Worm (Caenorhabditis elegans) whole organism, L1 larva: ENCODE measurements around the gene M02B7.2.

Source experiments
- blmp-1 ChIP-seq: fragments of 150-350 bp; optimal IDR thresholded peaks from 2 replicates; lab custom pipeline; 2014; ENCODE audit warnings: missing biosample characterization, missing genetic modification characterization
- ceh-8 ChIP-seq: fragments of 200-800 bp; sonication (Bioruptor generic); optimal IDR thresholded peaks from 2 replicates; lab custom pipeline; 2018; ENCODE audit warnings: mild to moderate bottlenecking, missing genetic modification characterization, moderate library complexity, missing compliant biosample characterization
- ceh-90 ChIP-seq: sonication (generic microtip); optimal IDR thresholded peaks from 2 replicates; lab custom pipeline; 2016; ENCODE audit warnings: missing genetic modification characterization, missing compliant biosample characterization
- ces-1 ChIP-seq: fragments of 150-350 bp; optimal IDR thresholded peaks from 2 replicates; lab custom pipeline; 2014; ENCODE audit warnings: missing biosample characterization, missing genetic modification reagents, missing genetic modification characterization
- dpl-1 ChIP-seq, 3 experiments: fragments of 150-350 bp in 2 of 3; sonication (generic microtip) in 1 of 3; optimal IDR thresholded peaks; 2 replicates each; lab custom pipeline; 2014 to 2017; ENCODE audit warnings: missing biosample characterization in 3 of 3, missing genetic modification characterization in 3 of 3, missing genetic modification reagents in 3 of 3
- efl-1 ChIP-seq, 4 experiments: fragments of 150-350 bp; optimal IDR thresholded peaks in 3 of 4; peaks in 1 of 4; 1 replicate in 1 of 4; 2 replicates in 3 of 4; lab custom pipeline; 2014; ENCODE audit warnings: missing biosample characterization in 2 of 4, missing genetic modification characterization in 2 of 4, missing genetic modification reagents in 2 of 4
- efl-3 ChIP-seq: fragments of 200-800 bp; sonication (Bioruptor generic); optimal IDR thresholded peaks from 2 replicates; lab custom pipeline; 2018; ENCODE audit warnings: mild to moderate bottlenecking, missing genetic modification characterization, missing compliant biosample characterization
- egl-27 ChIP-seq, 2 experiments: fragments of 150-350 bp in 1 of 2; sonication (generic microtip); optimal IDR thresholded peaks; 3 replicates each; lab custom pipeline; 2017 to 2018; ENCODE audit warnings: missing biosample characterization in 2 of 2, missing genetic modification characterization in 2 of 2, missing genetic modification reagents in 2 of 2
- elt-3 ChIP-seq, 6 experiments: fragments of 150-350 bp in 1 of 6; sonication (generic microtip); optimal IDR thresholded peaks; 2 replicates each; lab custom pipeline; 2017 to 2018; ENCODE audit warnings: missing biosample characterization in 6 of 6, missing genetic modification characterization in 6 of 6, inconsistent platforms in 1 of 6
- ets-5 ChIP-seq: fragments of 200-800 bp; sonication (Bioruptor generic); IDR thresholded peaks from 2 replicates; pipeline ENCODE4 v1.3.6; 2022; ENCODE audit warnings: missing genetic modification characterization, missing compliant biosample characterization
- fkh-10 ChIP-seq: sonication (generic microtip); optimal IDR thresholded peaks from 2 replicates; lab custom pipeline; 2017; ENCODE audit warnings: missing biosample characterization, missing genetic modification reagents, missing genetic modification characterization
- fkh-4 ChIP-seq: sonication (generic microtip); optimal IDR thresholded peaks from 2 replicates; lab custom pipeline; 2016; ENCODE audit warnings: missing compliant biosample characterization, missing genetic modification characterization, borderline replicate concordance
- fkh-8 ChIP-seq: sonication (generic microtip); optimal IDR thresholded peaks from 2 replicates; lab custom pipeline; 2016; ENCODE audit warnings: mild to moderate bottlenecking, missing genetic modification characterization, missing compliant biosample characterization
- fos-1 ChIP-seq: fragments of 150-350 bp; optimal IDR thresholded peaks from 2 replicates; lab custom pipeline; 2014; ENCODE audit warnings: missing biosample characterization, missing genetic modification characterization
- hlh-4 ChIP-seq: sonication (generic microtip); optimal IDR thresholded peaks from 2 replicates; lab custom pipeline; 2016; ENCODE audit warnings: mild to moderate bottlenecking, missing genetic modification characterization, missing compliant biosample characterization
- lin-13 ChIP-seq: fragments of 150-350 bp; optimal IDR thresholded peaks from 2 replicates; lab custom pipeline; 2014; ENCODE audit warnings: missing biosample characterization, missing genetic modification reagents, missing genetic modification characterization
- lin-15B ChIP-seq: fragments of 150-350 bp; sonication (generic microtip); optimal IDR thresholded peaks from 3 replicates; lab custom pipeline; 2014; ENCODE audit warnings: missing biosample characterization, missing genetic modification characterization
- lin-35 ChIP-seq, 2 experiments: fragments of 150-350 bp; optimal IDR thresholded peaks; 2 replicates each; lab custom pipeline; 2014; ENCODE audit warnings: missing biosample characterization in 2 of 2, missing genetic modification characterization in 2 of 2, missing genetic modification reagents in 2 of 2
- lin-39 ChIP-seq: fragments of 150-350 bp; optimal IDR thresholded peaks from 2 replicates; lab custom pipeline; 2014; ENCODE audit warnings: missing biosample characterization, missing genetic modification reagents, missing genetic modification characterization
- lir-3 ChIP-seq: sonication (generic microtip); optimal IDR thresholded peaks from 2 replicates; lab custom pipeline; 2016; ENCODE audit warnings: mild to moderate bottlenecking, missing genetic modification characterization, moderate library complexity, missing compliant biosample characterization; ENCODE audit not compliant: poor library complexity
- mab-9 ChIP-seq: fragments of 200-800 bp; sonication (Bioruptor generic); IDR thresholded peaks from 2 replicates; pipeline ENCODE4 v1.3.6; 2022; ENCODE audit warnings: missing genetic modification reagents, missing genetic modification characterization, missing compliant biosample characterization
- mdl-1 ChIP-seq, 2 experiments: fragments of 150-350 bp; optimal IDR thresholded peaks; 2 replicates each; lab custom pipeline; 2014 to 2017; ENCODE audit warnings: missing biosample characterization in 2 of 2, missing genetic modification characterization in 2 of 2, inconsistent platforms in 1 of 2
- nhr-12 ChIP-seq: sonication (generic microtip); optimal IDR thresholded peaks from 2 replicates; lab custom pipeline; 2017; ENCODE audit warnings: missing biosample characterization, missing genetic modification characterization
- nhr-85 ChIP-seq: sonication (generic microtip); peaks from one replicate; lab custom pipeline; 2016; ENCODE audit warnings: missing genetic modification characterization, inconsistent platforms, missing compliant biosample characterization
- nhr-90 ChIP-seq: sonication (generic microtip); optimal IDR thresholded peaks from 2 replicates; lab custom pipeline; 2016; ENCODE audit warnings: mild to moderate bottlenecking, missing genetic modification characterization, missing compliant biosample characterization; ENCODE audit not compliant: poor library complexity
- rnt-1 ChIP-seq: sonication (generic microtip); optimal IDR thresholded peaks from 2 replicates; lab custom pipeline; 2016; ENCODE audit warnings: mild to moderate bottlenecking, missing genetic modification characterization, moderate library complexity, missing compliant biosample characterization
- skn-1 ChIP-seq: fragments of 150-350 bp; optimal IDR thresholded peaks from 2 replicates; lab custom pipeline; 2014; ENCODE audit warnings: missing biosample characterization, missing genetic modification characterization
- snpc-4 ChIP-seq: fragments of 150-350 bp; optimal IDR thresholded peaks from 2 replicates; lab custom pipeline; 2014; ENCODE audit warnings: missing biosample characterization, missing genetic modification characterization
- snu-23 ChIP-seq: sonication (generic microtip); optimal IDR thresholded peaks from 2 replicates; lab custom pipeline; 2016; ENCODE audit warnings: missing genetic modification characterization, missing compliant biosample characterization
- sptf-1 ChIP-seq: fragments of 150-350 bp; optimal IDR thresholded peaks from 2 replicates; lab custom pipeline; 2014; ENCODE audit warnings: missing biosample characterization, missing genetic modification characterization
- tbx-2 ChIP-seq: sonication (generic microtip); optimal IDR thresholded peaks from 2 replicates; lab custom pipeline; 2016; ENCODE audit warnings: missing genetic modification characterization, missing compliant biosample characterization
- unc-30 ChIP-seq: sonication (generic microtip); optimal IDR thresholded peaks from 2 replicates; lab custom pipeline; 2017; ENCODE audit warnings: missing biosample characterization, missing genetic modification characterization
- zip-4 ChIP-seq: fragments of 200-800 bp; sonication (Bioruptor generic); optimal IDR thresholded peaks from 2 replicates; lab custom pipeline; 2018; ENCODE audit warnings: mild to moderate bottlenecking, missing genetic modification characterization, moderate library complexity, missing compliant biosample characterization

The M02B7.2 gene

DNA sequence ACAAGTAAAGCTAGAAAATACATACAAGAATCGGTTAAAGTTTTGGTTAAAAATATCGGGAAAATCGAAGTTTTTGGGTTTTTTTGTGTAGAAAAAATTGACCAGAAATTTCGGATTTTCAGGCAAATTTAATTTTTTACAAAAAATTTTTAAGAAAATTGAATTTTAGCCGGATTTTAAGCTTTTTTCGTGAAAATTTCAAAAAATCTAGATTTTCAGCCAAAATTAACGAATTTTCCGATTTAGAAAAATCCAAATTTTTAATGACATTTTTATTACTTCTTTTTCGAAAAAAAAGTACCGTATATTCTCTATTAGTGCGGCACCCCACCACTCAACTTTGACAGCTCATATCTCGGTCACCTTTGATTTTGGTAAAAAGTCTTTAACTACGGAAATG, 2.4 kb upstream of the M02B7.2 start, which contains the start of gene osm-3:
Gene osm-3 (minus strand): TSS at position 101 of the 400 bp plus-strand sequence.
- no peak for TF ChIP-seq zip-4 (GFP tag; lab: Kevin White, UChicago)
- no peak for TF ChIP-seq tbx-2 (tag; lab: Kevin White, UChicago)
- TF ChIP-seq skn-1 (tag; lab: Kevin White, UChicago), result no peak
- no peak for TF ChIP-seq elt-3 (tag; optimal IDR thresholded peaks at IDR 0.05; lab: Kevin White, UChicago)
- TF ChIP-seq efl-3 (GFP tag; lab: Kevin White, UChicago), result no peak
- TF ChIP-seq fkh-10, result no peak
- no peak for TF ChIP-seq nhr-85 (tag; lab: Kevin White, UChicago)

DNA sequence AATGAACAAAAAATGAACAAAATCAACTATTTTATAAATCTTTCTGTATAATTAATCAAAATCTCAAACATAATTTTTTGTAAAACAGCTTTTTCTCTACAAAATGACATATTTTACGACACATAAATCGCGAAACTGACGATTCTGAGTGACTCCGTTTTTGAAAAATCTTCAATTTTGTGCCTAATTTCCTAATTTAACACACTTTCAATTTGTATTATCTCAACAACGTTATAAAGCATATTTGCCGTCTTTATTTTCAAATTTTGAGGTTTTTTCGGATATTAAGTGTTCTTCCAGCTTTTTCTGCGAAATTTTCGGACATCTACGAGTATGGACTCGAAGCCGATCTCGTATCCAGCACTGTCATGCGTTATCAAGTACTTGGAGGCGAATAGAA, 1.8 kb downstream of the M02B7.2 start, which contains the start of gene fbxc-47:
Gene fbxc-47 (plus strand): TSS at position 301 of the 400 bp plus-strand sequence.
- TF ChIP-seq dpl-1 (GFP tag; optimal IDR thresholded peaks at IDR 0.05; lab: Kevin White, UChicago) (no peak), mdl-1 (tag; optimal IDR thresholded peaks at IDR 0.05; lab: Kevin White, UChicago) (no peak), hlh-4 (tag; lab: Kevin White, UChicago) (no peak), tbx-2 (tag; lab: Kevin White, UChicago) (no peak), nhr-90 (tag; lab: Kevin White, UChicago) (no peak), lin-35 (GFP tag; optimal IDR thresholded peaks at IDR 0.05; lab: Kevin White, UChicago) (no peak), snu-23 (GFP tag; lab: Kevin White, UChicago) (no peak), lir-3 (tag; lab: Kevin White, UChicago) (no peak), ces-1 (GFP tag; lab: Kevin White, UChicago) (no peak), mab-9 (GFP tag; lab: Robert Waterston, UW) (no peak)
- TF ChIP-seq, all 84 proteins: peak for 0

DNA sequence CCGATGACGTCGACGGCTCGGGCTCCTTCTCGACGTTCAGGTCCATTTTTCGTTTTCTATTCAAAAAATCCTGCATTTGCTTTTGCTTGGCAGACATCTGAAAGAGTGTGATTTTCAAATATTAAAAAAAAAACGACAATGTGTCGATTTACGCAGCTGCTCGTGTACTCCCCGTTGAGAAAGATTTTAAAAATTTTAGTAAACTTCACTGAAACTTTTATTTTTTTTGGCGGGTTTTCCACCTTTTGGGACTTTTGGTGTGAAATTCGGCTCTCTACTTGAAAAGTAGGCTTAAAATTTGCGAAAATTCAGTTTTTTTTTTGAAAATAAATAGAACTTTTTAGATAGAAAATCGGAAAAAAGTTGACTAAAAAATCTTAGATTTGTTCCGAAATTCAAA, 3.7 kb downstream of the M02B7.2 start, which contains the start of gene M02B7.7:
Gene M02B7.7 (minus strand): TSS at position 101 of the 400 bp plus-strand sequence.
- TF ChIP-seq efl-1 (optimal IDR thresholded peaks at IDR 0.05; lab: Kevin White, UChicago), result no peak
- peak in 1 of 2 experiments; percentile 52 for TF ChIP-seq efl-1 (GFP tag; optimal IDR thresholded peaks at IDR 0.05 in 1 of 2; lab: Kevin White, UChicago)
- no peak for TF ChIP-seq snu-23 (GFP tag; lab: Kevin White, UChicago)
- TF ChIP-seq, all 84 proteins: peak for 1

- TF ChIP-seq sptf-1 (tag; lab: Kevin White, UChicago) (no peak), nhr-85 (tag; lab: Kevin White, UChicago) (peak; percentile 74), tbx-2 (tag; lab: Kevin White, UChicago) (no peak), lin-13 (GFP tag; lab: Kevin White, UChicago) (no peak), lin-39 (tag; lab: Kevin White, UChicago) (no peak), ceh-8 (GFP tag; lab: Kevin White, UChicago) (no peak), nhr-12 (tag; lab: Kevin White, UChicago) (no peak), ets-5 (GFP tag; lab: Robert Waterston, UW) (no peak), fkh-4 (tag; lab: Kevin White, UChicago) (peak; percentile 24), snpc-4 (no peak), fkh-8 (tag; lab: Kevin White, UChicago) (no peak), unc-30 (tag; lab: Kevin White, UChicago) (no peak), fos-1 (tag; lab: Kevin White, UChicago) (no peak), efl-1 (optimal IDR thresholded peaks at IDR 0.05; lab: Kevin White, UChicago) (peak in 1 of 2 experiments; percentile 9), efl-1 (GFP tag; optimal IDR thresholded peaks at IDR 0.05 in 1 of 2; lab: Kevin White, UChicago) (no peak), egl-27 (tag; optimal IDR thresholded peaks at IDR 0.05; lab: Kevin White, UChicago) (no peak), lin-15B (tag; lab: Kevin White, UChicago) (no peak), rnt-1 (tag; lab: Kevin White, UChicago) (peak; percentile 76), blmp-1 (no peak), ceh-90 (tag; lab: Kevin White, UChicago) (peak; percentile 65)
Measured at ce11 chrIV:3807545-3807944, 4.2 kb downstream of the M02B7.2 start.
